Worm (Caenorhabditis elegans) whole organism, early embryonic: Measurements from ENCODE around the gene Y45G5AM.7.

Experiments
- ama-1 ChIP-seq: fragments of 150-350 bp; optimal IDR thresholded peaks from 2 replicates; lab custom pipeline; 2014
- sea-1 ChIP-seq: fragments of 200-800 bp; sonication (Bioruptor generic); conservative IDR thresholded peaks from 2 replicates; pipeline ENCODE4 v1.3.6; 2022; ENCODE audit warnings: missing genetic modification characterization, missing compliant biosample characterization
- tra-4 ChIP-seq: sonication (generic microtip); optimal IDR thresholded peaks from 2 replicates; lab custom pipeline; 2017; ENCODE audit warnings: missing genetic modification characterization, missing compliant biosample characterization

DNA sequence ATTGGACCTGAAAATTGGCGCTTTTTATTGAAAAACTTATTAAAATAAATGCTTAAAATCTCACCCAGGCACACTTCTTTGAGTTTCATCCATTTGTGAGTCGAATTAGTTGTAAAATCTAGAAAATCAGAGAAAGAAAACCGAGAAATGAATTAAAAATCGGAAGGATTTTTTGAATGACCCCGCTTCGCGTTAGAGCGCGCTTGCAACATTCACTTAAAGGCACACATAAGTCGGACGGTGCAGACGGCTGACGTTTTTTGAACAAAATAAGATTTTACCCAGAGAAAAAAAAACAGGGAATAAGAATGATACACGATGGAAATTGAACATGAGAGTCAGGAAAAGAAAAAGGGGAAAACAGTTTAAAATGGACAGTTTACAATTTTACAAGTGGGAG lies 380 bp downstream of the Y45G5AM.7 start:
- no peak for TF ChIP-seq ama-1 (lab: Kevin White, UChicago)
- no peak for TF ChIP-seq sea-1 (GFP tag; lab: Robert Waterston, UW)
- no peak for TF ChIP-seq tra-4 (tag; lab: Kevin White, UChicago)
